Fruit fly (Drosophila melanogaster) whole organism, embryonic: ENCODE data around the gene Rfx.
A peak's percentile ranks its signal among the peaks of the same experiment; 100 is the strongest.

Experiments
- Asciz ChIP-seq: fragments of 200-800 bp; sonication (Bioruptor generic); optimal IDR thresholded peaks from 2 replicates; lab custom pipeline; 2017; ENCODE audit warnings: missing biosample characterization, mild to moderate bottlenecking, missing genetic modification characterization, missing genetic modification reagents
- CG10209 ChIP-seq: fragments of 200-800 bp; sonication (Bioruptor generic); optimal IDR thresholded peaks from 3 replicates; lab custom pipeline; 2017; ENCODE audit warnings: missing biosample characterization, mild to moderate bottlenecking, missing genetic modification characterization, missing genetic modification reagents
- CG10959 ChIP-seq: fragments of 200-800 bp; sonication (Bioruptor generic); IDR thresholded peaks from 2 replicates; pipeline ENCODE4 v1.3.6; 2022; ENCODE audit warnings: missing biosample characterization, missing genetic modification characterization
- CG11456 ChIP-seq: fragments of 200-800 bp; sonication (Bioruptor generic); IDR thresholded peaks from 3 replicates; pipeline ENCODE4 v1.3.6; 2022; ENCODE audit warnings: missing biosample characterization, missing genetic modification characterization
- CG11504 ChIP-seq: fragments of 200-800 bp; sonication (Bioruptor generic); optimal IDR thresholded peaks from 3 replicates; lab custom pipeline; 2019; ENCODE audit warnings: missing biosample characterization, mild to moderate bottlenecking, missing genetic modification characterization, moderate library complexity
- CG12155 ChIP-seq: fragments of 200-800 bp; sonication (Bioruptor generic); optimal IDR thresholded peaks from 3 replicates; lab custom pipeline; 2016; ENCODE audit warnings: missing biosample characterization, missing genetic modification characterization
- CG1233 ChIP-seq: fragments of 200-800 bp; sonication (Bioruptor generic); optimal IDR thresholded peaks from 4 replicates; lab custom pipeline; 2018; ENCODE audit warnings: missing biosample characterization, mild to moderate bottlenecking, missing genetic modification characterization
- CG12391 ChIP-seq: fragments of 200-800 bp; sonication (Bioruptor generic); optimal IDR thresholded peaks from 3 replicates; lab custom pipeline; 2018; ENCODE audit warnings: missing biosample characterization, mild to moderate bottlenecking, missing genetic modification characterization, moderate library complexity
- CG14050 ChIP-seq: fragments of 200-800 bp; sonication (Bioruptor generic); IDR thresholded peaks from 3 replicates; pipeline ENCODE4 v1.3.6; 2022; ENCODE audit warnings: missing biosample characterization, missing genetic modification characterization
- CG14860 ChIP-seq: fragments of 200-800 bp; sonication (Bioruptor generic); IDR thresholded peaks from 3 replicates; pipeline ENCODE4 v1.3.6; 2022; ENCODE audit warnings: missing biosample characterization, missing genetic modification characterization; ENCODE audit not compliant: partially characterized antibody
- CG1832 ChIP-seq: fragments of 200-800 bp; sonication (Bioruptor generic); optimal IDR thresholded peaks from 2 replicates; lab custom pipeline; 2017; ENCODE audit warnings: missing biosample characterization, mild to moderate bottlenecking, missing genetic modification characterization, inconsistent platforms
- CG3847 ChIP-seq: fragments of 200-800 bp; sonication (Bioruptor generic); IDR thresholded peaks from 2 replicates; pipeline ENCODE4 v1.3.6; 2022; ENCODE audit warnings: missing biosample characterization, missing genetic modification characterization
- CG4424 ChIP-seq: fragments of 200-800 bp; sonication (Bioruptor generic); optimal IDR thresholded peaks from 3 replicates; lab custom pipeline; 2016; ENCODE audit warnings: missing biosample characterization, missing genetic modification characterization
- CG6654 ChIP-seq: fragments of 200-800 bp; sonication (Bioruptor generic); optimal IDR thresholded peaks from 2 replicates; lab custom pipeline; 2017; ENCODE audit warnings: missing biosample characterization, mild to moderate bottlenecking, missing genetic modification characterization
- CG6854 ChIP-seq: fragments of 200-800 bp; sonication (Bioruptor generic); optimal IDR thresholded peaks from 3 replicates; lab custom pipeline; 2017; ENCODE audit warnings: missing biosample characterization, mild to moderate bottlenecking, missing genetic modification characterization
- CG8388 ChIP-seq: fragments of 200-800 bp; sonication (Bioruptor generic); optimal IDR thresholded peaks from 2 replicates; lab custom pipeline; 2019; ENCODE audit warnings: missing biosample characterization, mild to moderate bottlenecking, missing genetic modification characterization, moderate library complexity
- CrebB ChIP-seq: fragments of 200-800 bp; sonication (Bioruptor generic); optimal IDR thresholded peaks from 3 replicates; lab custom pipeline; 2018; ENCODE audit warnings: missing biosample characterization, mild to moderate bottlenecking, missing genetic modification characterization
- Dip2 ChIP-seq: fragments of 200-800 bp; sonication (Bioruptor generic); IDR thresholded peaks from 2 replicates; pipeline ENCODE4 v1.3.6; 2022; ENCODE audit warnings: missing biosample characterization, missing genetic modification characterization
- E2f2 ChIP-seq: fragments of 200-800 bp; sonication (Bioruptor generic); IDR thresholded peaks from 2 replicates; pipeline ENCODE4 v1.3.6; 2022; ENCODE audit warnings: missing biosample characterization, missing genetic modification characterization
- Fer3 ChIP-seq: fragments of 200-800 bp; sonication (Bioruptor generic); optimal IDR thresholded peaks from 2 replicates; lab custom pipeline; 2018; ENCODE audit warnings: missing biosample characterization, mild to moderate bottlenecking, missing genetic modification characterization, moderate library complexity
- HLH54F ChIP-seq: fragments of 200-800 bp; sonication (Bioruptor generic); optimal IDR thresholded peaks from 3 replicates; lab custom pipeline; 2016; ENCODE audit warnings: missing biosample characterization, missing genetic modification characterization
- Hsf ChIP-seq: fragments of 200-800 bp; sonication (Bioruptor generic); optimal IDR thresholded peaks from 3 replicates; lab custom pipeline; 2016; ENCODE audit warnings: missing biosample characterization, missing genetic modification characterization
- MESR4 ChIP-seq: fragments of 200-800 bp; sonication (Bioruptor generic); optimal IDR thresholded peaks from 2 replicates; lab custom pipeline; 2018; ENCODE audit warnings: missing biosample characterization, mild to moderate bottlenecking, missing genetic modification characterization, moderate library complexity
- Optix ChIP-seq: fragments of 200-800 bp; sonication (Bioruptor generic); IDR thresholded peaks from 3 replicates; pipeline ENCODE4 v1.3.6; 2022; ENCODE audit warnings: missing biosample characterization, missing genetic modification characterization
- Sox102F ChIP-seq: fragments of 200-800 bp; sonication (Bioruptor generic); optimal IDR thresholded peaks from 2 replicates; lab custom pipeline; 2018; ENCODE audit warnings: missing biosample characterization, mild to moderate bottlenecking, missing genetic modification characterization, moderate library complexity
- Xbp1 ChIP-seq: fragments of 200-800 bp; sonication (Bioruptor generic); optimal IDR thresholded peaks from 3 replicates; lab custom pipeline; 2016; ENCODE audit warnings: missing biosample characterization, mild to moderate bottlenecking, missing genetic modification characterization
- ac ChIP-seq: fragments of 200-800 bp; sonication (Bioruptor generic); optimal IDR thresholded peaks from 3 replicates; lab custom pipeline; 2017; ENCODE audit warnings: missing biosample characterization, mild to moderate bottlenecking, missing genetic modification characterization
- ash1 ChIP-seq: fragments of 200-800 bp; sonication (Bioruptor generic); optimal IDR thresholded peaks from 2 replicates; lab custom pipeline; 2018; ENCODE audit warnings: missing biosample characterization, mild to moderate bottlenecking, missing genetic modification characterization
- bbx ChIP-seq: fragments of 200-800 bp; sonication (Bioruptor generic); IDR thresholded peaks from 2 replicates; pipeline ENCODE4 v1.3.6; 2022; ENCODE audit warnings: missing biosample characterization, missing genetic modification characterization; ENCODE audit not compliant: partially characterized antibody
- br ChIP-seq: fragments of >200 bp; optimal IDR thresholded peaks from 2 replicates; lab custom pipeline; 2017
- cato ChIP-seq: fragments of 200-800 bp; sonication (Bioruptor generic); optimal IDR thresholded peaks from 2 replicates; lab custom pipeline; 2016; ENCODE audit warnings: missing biosample characterization, missing genetic modification characterization, borderline replicate concordance
- cg ChIP-seq: fragments of 200-800 bp; sonication (Bioruptor generic); optimal IDR thresholded peaks from 3 replicates; lab custom pipeline; 2019; ENCODE audit warnings: missing biosample characterization, mild to moderate bottlenecking, missing genetic modification characterization, moderate library complexity
- chif ChIP-seq, 2 experiments: fragments of 200-800 bp; sonication (Bioruptor generic); optimal IDR thresholded peaks; 3 replicates each; lab custom pipeline; 2016; ENCODE audit warnings: missing biosample characterization in 2 of 2, missing genetic modification characterization in 2 of 2
- crol ChIP-seq: fragments of 200-800 bp; sonication (Bioruptor generic); IDR thresholded peaks from 2 replicates; pipeline ENCODE4 v1.3.6; 2022; ENCODE audit warnings: missing biosample characterization, missing genetic modification characterization
- da ChIP-seq: fragments of 200-800 bp; sonication (Bioruptor generic); optimal IDR thresholded peaks from 2 replicates; lab custom pipeline; 2016; ENCODE audit warnings: missing biosample characterization, missing genetic modification characterization
- dpn ChIP-seq, 2 experiments: fragments of 200-800 bp; sonication (Bioruptor generic); optimal IDR thresholded peaks; 3 replicates each; lab custom pipeline; 2016; ENCODE audit warnings: missing biosample characterization in 2 of 2, missing genetic modification characterization in 2 of 2
- dysf ChIP-seq: fragments of 200-800 bp; sonication (Bioruptor generic); IDR thresholded peaks from 3 replicates; pipeline ENCODE4 v1.3.6; 2022; ENCODE audit warnings: missing biosample characterization, missing genetic modification characterization
- en ChIP-seq: fragments of 200-800 bp; sonication (Bioruptor generic); optimal IDR thresholded peaks from 2 replicates; lab custom pipeline; 2016; ENCODE audit warnings: missing biosample characterization, missing genetic modification characterization
- exex ChIP-seq: fragments of 200-800 bp; sonication (Bioruptor generic); optimal IDR thresholded peaks from 4 replicates; lab custom pipeline; 2018; ENCODE audit warnings: missing biosample characterization, mild to moderate bottlenecking, missing genetic modification characterization, moderate library complexity
- fu2 ChIP-seq: fragments of 200-800 bp; sonication (Bioruptor generic); optimal IDR thresholded peaks from 2 replicates; lab custom pipeline; 2016; ENCODE audit warnings: missing biosample characterization, missing genetic modification characterization
- gfzf ChIP-seq: fragments of 200-800 bp; sonication (Bioruptor generic); optimal IDR thresholded peaks from 2 replicates; lab custom pipeline; 2016; ENCODE audit warnings: missing biosample characterization, mild to moderate bottlenecking, missing genetic modification characterization, moderate library complexity
- grn ChIP-seq: fragments of 200-800 bp; sonication (Bioruptor generic); optimal IDR thresholded peaks from 3 replicates; lab custom pipeline; 2017; ENCODE audit warnings: missing biosample characterization, missing genetic modification characterization
- gro ChIP-seq: fragments of 200-800 bp; sonication (Bioruptor generic); optimal IDR thresholded peaks from 2 replicates; lab custom pipeline; 2016; ENCODE audit warnings: missing biosample characterization, missing genetic modification characterization
- mam ChIP-seq: fragments of 200-800 bp; sonication (Bioruptor generic); optimal IDR thresholded peaks from 3 replicates; lab custom pipeline; 2016; ENCODE audit warnings: missing biosample characterization, missing genetic modification characterization
- repo ChIP-seq: fragments of 200-800 bp; sonication (Bioruptor generic); optimal IDR thresholded peaks from 2 replicates; lab custom pipeline; 2016; ENCODE audit warnings: missing biosample characterization, missing genetic modification characterization
- slp2 ChIP-seq: fragments of 200-800 bp; sonication (Bioruptor generic); optimal IDR thresholded peaks from 2 replicates; lab custom pipeline; 2016; ENCODE audit warnings: missing biosample characterization, missing genetic modification characterization
- toy ChIP-seq: fragments of 200-800 bp; sonication (Bioruptor generic); IDR thresholded peaks from 2 replicates; pipeline ENCODE4 v1.3.6; 2022; ENCODE audit warnings: missing biosample characterization, missing genetic modification characterization
- vvl ChIP-seq: fragments of 200-800 bp; sonication (Bioruptor generic); IDR thresholded peaks from 2 replicates; pipeline ENCODE4 v1.3.6; 2022; ENCODE audit warnings: missing biosample characterization, missing genetic modification characterization
- wek ChIP-seq: fragments of 200-800 bp; sonication (Bioruptor generic); optimal IDR thresholded peaks from 3 replicates; lab custom pipeline; 2018; ENCODE audit warnings: missing biosample characterization, mild to moderate bottlenecking, missing genetic modification characterization, moderate library complexity
- zfh2 ChIP-seq: fragments of 200-800 bp; sonication (Bioruptor generic); optimal IDR thresholded peaks from 2 replicates; lab custom pipeline; 2016; ENCODE audit warnings: missing biosample characterization, missing genetic modification characterization

Rfx gene

DNA sequence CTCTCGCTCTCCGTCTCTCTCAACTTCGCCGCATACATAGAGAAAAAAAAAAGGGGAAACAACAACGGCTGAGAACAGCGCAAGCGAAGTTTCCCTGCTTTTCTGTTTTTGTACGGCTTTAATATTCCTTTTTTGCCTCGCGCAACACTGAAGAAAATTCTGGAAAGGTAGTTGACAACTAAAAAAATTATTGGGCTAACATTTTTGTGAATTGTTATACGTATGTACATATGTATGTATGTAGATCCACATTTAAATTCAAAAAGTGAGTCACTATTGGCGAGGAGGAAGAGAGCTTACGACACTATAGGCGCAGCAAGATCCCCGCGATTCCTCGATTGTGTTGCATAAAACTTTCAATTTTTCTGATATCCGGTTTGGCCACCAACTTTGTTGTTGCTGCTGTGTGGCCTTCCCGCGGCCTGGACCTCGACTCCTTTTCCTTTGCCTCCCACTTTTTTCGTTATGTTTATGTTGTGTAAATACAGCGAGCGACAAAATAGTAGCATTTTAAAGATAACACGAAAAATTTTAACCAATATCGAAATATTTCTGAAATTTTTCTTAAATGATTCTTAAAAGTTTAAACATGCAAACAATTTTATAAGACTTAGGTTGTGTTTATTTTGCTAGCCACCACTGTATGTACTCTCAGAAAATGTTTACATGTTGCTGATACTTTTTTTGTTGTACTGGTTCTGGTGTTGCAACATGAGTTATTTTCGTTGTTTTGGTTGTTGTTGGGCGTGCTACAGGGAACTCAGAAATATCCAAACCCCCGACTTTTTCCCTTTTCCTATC is 21.1 kb downstream of the Rfx start (continued):
- TF ChIP-seq HLH54F (GFP tag; lab: Kevin White, UChicago) (peak; percentile 82), gro (GFP tag; lab: Kevin White, UChicago) (peak; percentile 51), MESR4 (GFP tag; lab: Kevin White, UChicago) (peak; percentile 7), vvl (no peak), repo (peak; percentile 37), CG11456 (no peak), br (no peak), wek (peak; percentile 42), CG14860 (GFP tag; lab: Robert Waterston, UW) (no peak), cato (GFP tag; lab: Kevin White, UChicago) (peak; percentile 38), CG1832 (GFP tag; lab: Kevin White, UChicago) (no peak), Sox102F (peak; percentile 85), CG1233 (GFP tag; lab: Kevin White, UChicago) (peak; percentile 77), CG6654 (GFP tag; lab: Kevin White, UChicago) (peak; percentile 22), chif (GFP tag; optimal IDR thresholded peaks at IDR 0.05; lab: Kevin White, UChicago) (peak; percentile 59 to 74), CG3847 (no peak), CG6854 (GFP tag; lab: Kevin White, UChicago) (peak; percentile 81), zfh2 (GFP tag; lab: Kevin White, UChicago) (peak; percentile 66), Asciz (peak; percentile 70), CG14050 (GFP tag; lab: Robert Waterston, UW) (no peak), Hsf (GFP tag; lab: Kevin White, UChicago) (peak; percentile 84), CG10959 (GFP tag; lab: Robert Waterston, UW) (no peak), Fer3 (tag; lab: Kevin White, UChicago) (peak; percentile 78), ash1 (GFP tag; lab: Kevin White, UChicago) (no peak), E2f2 (GFP tag; lab: Robert Waterston, UW) (no peak), bbx (GFP tag; lab: Robert Waterston, UW) (no peak), crol (GFP tag; lab: Robert Waterston, UW) (no peak), Optix (GFP tag; lab: Robert Waterston, UW) (no peak), fu2 (peak; percentile 77), dpn (GFP tag; optimal IDR thresholded peaks at IDR 0.05; lab: Kevin White, UChicago) (peak; percentile 68 to 73), CG12155 (peak; percentile 55), CG11504 (tag; lab: Kevin White, UChicago) (peak; percentile 98), cg (GFP tag; lab: Kevin White, UChicago) (no peak), CG4424 (GFP tag; lab: Kevin White, UChicago) (peak; percentile 85), CrebB (tag; lab: Kevin White, UChicago) (peak; percentile 44), ac (GFP tag; lab: Kevin White, UChicago) (peak; percentile 48), CG10209 (GFP tag; lab: Kevin White, UChicago) (peak; percentile 82), en (GFP tag; lab: Kevin White, UChicago) (peak; percentile 70), da (GFP tag; lab: Kevin White, UChicago) (no peak), grn (GFP tag; lab: Kevin White, UChicago) (no peak), CG12391 (tag; lab: Kevin White, UChicago) (peak; percentile 90), CG8388 (GFP tag; lab: Kevin White, UChicago) (peak; percentile 89), Xbp1 (peak; percentile 75), dysf (no peak), toy (GFP tag; lab: Robert Waterston, UW) (no peak), slp2 (GFP tag; lab: Kevin White, UChicago) (peak; percentile 76), exex (no peak), gfzf (no peak), mam (GFP tag; lab: Kevin White, UChicago) (peak; percentile 65), Dip2 (GFP tag; lab: Robert Waterston, UW) (no peak)
